Worm (Caenorhabditis elegans): ENCODE results near the gene C46C2.2.

DNA sequence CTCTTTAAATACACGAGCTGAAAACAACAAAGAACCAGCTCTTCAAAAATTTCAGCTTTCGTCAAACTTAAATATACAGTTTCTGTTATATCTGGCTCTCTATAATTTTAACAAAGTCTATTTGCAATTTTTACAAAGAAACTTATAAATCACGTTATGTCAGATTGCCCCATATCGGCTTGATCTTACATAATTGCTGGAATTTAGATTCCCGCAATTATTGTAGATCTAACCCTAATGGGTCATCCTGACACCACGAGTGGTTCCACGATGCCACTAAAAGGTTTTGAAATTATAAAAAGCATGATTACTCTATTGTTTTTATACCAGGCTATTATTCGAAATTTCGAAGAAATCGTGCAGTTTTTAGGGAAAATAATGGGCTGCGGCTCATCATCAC is 33.6 kb downstream of the C46C2.2 start, which contains the start of gene Y11D7A.8:
- TF ChIP-seq ama-1 (optimal IDR thresholded peaks at IDR 0.05) = no peak
- TF ChIP-seq aly-1 (tag; optimal IDR thresholded peaks at IDR 0.05) = no peak
- no peak for TF ChIP-seq tra-4 (tag; optimal IDR thresholded peaks at IDR 0.05)
- TF ChIP-seq flt-1 (GFP tag; IDR thresholded peaks at IDR 0.05) = no peak
- no peak for TF ChIP-seq scrt-1 (GFP tag; IDR thresholded peaks at IDR 0.05)

Data from whole organism, early embryonic.